Fruit fly (Drosophila melanogaster) whole organism, embryonic: Measurements from ENCODE around the gene Shc.
A peak's percentile ranks its signal among the peaks of the same experiment; 100 is the strongest.

Source experiments
- ATbp ChIP-seq: fragments of 200-800 bp; sonication (Bioruptor generic); optimal IDR thresholded peaks from 2 replicates; lab custom pipeline; 2017; ENCODE audit warnings: missing biosample characterization, mild to moderate bottlenecking, missing genetic modification characterization, missing genetic modification reagents
- Adf1 ChIP-seq: fragments of 200-800 bp; sonication (Bioruptor generic); IDR thresholded peaks from 2 replicates; pipeline ENCODE4 v1.3.6; 2022; ENCODE audit warnings: missing biosample characterization, missing genetic modification characterization
- CG1024 ChIP-seq: fragments of 200-800 bp; sonication (Bioruptor generic); IDR thresholded peaks from 2 replicates; pipeline ENCODE4 v1.3.6; 2022; ENCODE audit warnings: missing biosample characterization, missing genetic modification characterization
- CG10543 ChIP-seq: fragments of 200-800 bp; sonication (Bioruptor generic); optimal IDR thresholded peaks from 3 replicates; lab custom pipeline; 2017; ENCODE audit warnings: missing biosample characterization, mild to moderate bottlenecking, missing genetic modification characterization, moderate library complexity
- CG1647 ChIP-seq: fragments of 200-800 bp; sonication (Bioruptor generic); optimal IDR thresholded peaks from 3 replicates; lab custom pipeline; 2016; ENCODE audit warnings: missing biosample characterization, missing genetic modification characterization
- CG16813 ChIP-seq: fragments of 200-800 bp; sonication (Bioruptor generic); IDR thresholded peaks from 3 replicates; pipeline ENCODE4 v1.3.6; 2022; ENCODE audit warnings: missing biosample characterization, missing genetic modification characterization; ENCODE audit not compliant: partially characterized antibody
- CG17361 ChIP-seq: fragments of 200-800 bp; sonication (Bioruptor generic); IDR thresholded peaks from 3 replicates; pipeline ENCODE4 v1.3.6; 2022; ENCODE audit warnings: missing biosample characterization, missing genetic modification characterization
- CG1792 ChIP-seq: fragments of 200-800 bp; sonication (Bioruptor generic); optimal IDR thresholded peaks from 2 replicates; lab custom pipeline; 2016; ENCODE audit warnings: missing biosample characterization, missing genetic modification characterization
- CG3065 ChIP-seq: fragments of 200-800 bp; sonication (Bioruptor generic); optimal IDR thresholded peaks from 2 replicates; lab custom pipeline; 2016; ENCODE audit warnings: missing biosample characterization, missing genetic modification characterization
- CG3281 ChIP-seq: fragments of 200-800 bp; sonication (Bioruptor generic); optimal IDR thresholded peaks from 3 replicates; lab custom pipeline; 2017; ENCODE audit warnings: missing biosample characterization, mild to moderate bottlenecking, missing genetic modification characterization
- CG34376 ChIP-seq: fragments of 200-800 bp; sonication (Bioruptor generic); optimal IDR thresholded peaks from 2 replicates; lab custom pipeline; 2018; ENCODE audit warnings: missing biosample characterization, mild to moderate bottlenecking, missing genetic modification characterization
- CG4854 ChIP-seq: fragments of 200-800 bp; sonication (Bioruptor generic); optimal IDR thresholded peaks from 2 replicates; lab custom pipeline; 2016; ENCODE audit warnings: missing biosample characterization, missing genetic modification characterization, inconsistent platforms
- CG7372 ChIP-seq: fragments of 200-800 bp; sonication (Bioruptor generic); IDR thresholded peaks from 2 replicates; pipeline ENCODE4 v1.3.6; 2022; ENCODE audit warnings: missing biosample characterization, missing genetic modification characterization
- CG7556 ChIP-seq: fragments of 200-800 bp; sonication (Bioruptor generic); optimal IDR thresholded peaks from 2 replicates; lab custom pipeline; 2017; ENCODE audit warnings: missing biosample characterization, mild to moderate bottlenecking, missing genetic modification characterization
- CG8359 ChIP-seq: fragments of 200-800 bp; sonication (Bioruptor generic); optimal IDR thresholded peaks from 2 replicates; lab custom pipeline; 2017; ENCODE audit warnings: missing biosample characterization, mild to moderate bottlenecking, missing genetic modification characterization, borderline replicate concordance
- CG8765 ChIP-seq: fragments of 200-800 bp; sonication (Bioruptor generic); IDR thresholded peaks from 2 replicates; pipeline ENCODE4 v1.3.6; 2022; ENCODE audit warnings: missing biosample characterization, missing genetic modification characterization
- CHES-1-like ChIP-seq: fragments of 200-800 bp; sonication (Bioruptor generic); optimal IDR thresholded peaks from 2 replicates; lab custom pipeline; 2016; ENCODE audit warnings: missing biosample characterization, missing genetic modification characterization
- Dfd ChIP-seq, 2 experiments: fragments of >200 bp; optimal IDR thresholded peaks; 2 replicates each; lab custom pipeline; 2017; ENCODE audit warnings: missing biosample characterization in 2 of 2, missing genetic modification characterization in 2 of 2
- Dp ChIP-seq: fragments of 200-800 bp; sonication (Bioruptor generic); optimal IDR thresholded peaks from 2 replicates; lab custom pipeline; 2018; ENCODE audit warnings: missing biosample characterization, mild to moderate bottlenecking, missing genetic modification characterization, moderate library complexity
- HLH3B ChIP-seq: fragments of 200-800 bp; sonication (Bioruptor generic); IDR thresholded peaks from 2 replicates; pipeline ENCODE4 v1.3.6; 2022; ENCODE audit warnings: missing biosample characterization, missing genetic modification characterization
- Hand ChIP-seq: fragments of 200-800 bp; sonication (Bioruptor generic); optimal IDR thresholded peaks from 2 replicates; lab custom pipeline; 2017; ENCODE audit warnings: mild to moderate bottlenecking, missing biosample characterization, missing genetic modification reagents, missing genetic modification characterization
- HmgZ ChIP-seq: fragments of 200-800 bp; sonication (Bioruptor generic); optimal IDR thresholded peaks from 2 replicates; lab custom pipeline; 2018; ENCODE audit warnings: missing biosample characterization, mild to moderate bottlenecking, missing genetic modification characterization
- Hsf ChIP-seq: fragments of 200-800 bp; sonication (Bioruptor generic); optimal IDR thresholded peaks from 3 replicates; lab custom pipeline; 2016; ENCODE audit warnings: missing biosample characterization, missing genetic modification characterization
- Mes4 ChIP-seq: fragments of 200-800 bp; sonication (Bioruptor generic); optimal IDR thresholded peaks from 2 replicates; lab custom pipeline; 2016; ENCODE audit warnings: missing biosample characterization, missing genetic modification characterization
- NC2β ChIP-seq: fragments of 200-800 bp; sonication (Bioruptor generic); optimal IDR thresholded peaks from 2 replicates; lab custom pipeline; 2016; ENCODE audit warnings: missing biosample characterization, missing genetic modification characterization
- Vsx1 ChIP-seq: fragments of 200-800 bp; sonication (Bioruptor generic); optimal IDR thresholded peaks from 2 replicates; lab custom pipeline; 2017; ENCODE audit warnings: missing biosample characterization, mild to moderate bottlenecking, missing genetic modification characterization, missing genetic modification reagents
- ap ChIP-seq: fragments of 200-800 bp; sonication (Bioruptor generic); IDR thresholded peaks from 2 replicates; pipeline ENCODE4 v1.3.6; 2022; ENCODE audit warnings: missing biosample characterization, missing genetic modification characterization
- bcd ChIP-seq: fragments of 200-800 bp; sonication (Bioruptor generic); optimal IDR thresholded peaks from 2 replicates; lab custom pipeline; 2017; ENCODE audit warnings: missing biosample characterization, mild to moderate bottlenecking, missing genetic modification characterization
- chn ChIP-seq: fragments of 200-800 bp; sonication (Bioruptor generic); optimal IDR thresholded peaks from 2 replicates; lab custom pipeline; 2016; ENCODE audit warnings: missing biosample characterization, missing genetic modification characterization
- en ChIP-seq: fragments of 200-800 bp; sonication (Bioruptor generic); optimal IDR thresholded peaks from 2 replicates; lab custom pipeline; 2016; ENCODE audit warnings: missing biosample characterization, missing genetic modification characterization
- eve ChIP-seq, 2 experiments: fragments of >200 bp; optimal IDR thresholded peaks; 2 replicates each; lab custom pipeline; 2017; ENCODE audit warnings: missing biosample characterization in 2 of 2, missing genetic modification characterization in 2 of 2
- ewg ChIP-seq: fragments of 200-800 bp; sonication (Bioruptor generic); optimal IDR thresholded peaks from 3 replicates; lab custom pipeline; 2017; ENCODE audit warnings: mild to moderate bottlenecking, missing biosample characterization, missing genetic modification reagents, missing genetic modification characterization
- eyg ChIP-seq: fragments of 200-800 bp; sonication (Bioruptor generic); optimal IDR thresholded peaks from 3 replicates; lab custom pipeline; 2016; ENCODE audit warnings: missing biosample characterization, missing genetic modification characterization
- fru ChIP-seq: fragments of >200 bp; optimal IDR thresholded peaks from 2 replicates; lab custom pipeline; 2017
- gce ChIP-seq: fragments of 200-800 bp; sonication (Bioruptor generic); IDR thresholded peaks from 3 replicates; pipeline ENCODE4 v1.3.6; 2022; ENCODE audit warnings: missing biosample characterization, missing genetic modification characterization
- gcm ChIP-seq: fragments of 200-800 bp; sonication (Bioruptor generic); optimal IDR thresholded peaks from 2 replicates; lab custom pipeline; 2019; ENCODE audit warnings: missing biosample characterization, mild to moderate bottlenecking, missing genetic modification characterization, moderate library complexity
- grau ChIP-seq: fragments of 200-800 bp; optimal IDR thresholded peaks from 3 replicates; lab custom pipeline; 2019; ENCODE audit warnings: missing biosample characterization, mild to moderate bottlenecking, missing genetic modification characterization, moderate library complexity
- grn ChIP-seq: fragments of 200-800 bp; sonication (Bioruptor generic); optimal IDR thresholded peaks from 3 replicates; lab custom pipeline; 2017; ENCODE audit warnings: missing biosample characterization, missing genetic modification characterization
- gro ChIP-seq: fragments of 200-800 bp; sonication (Bioruptor generic); optimal IDR thresholded peaks from 2 replicates; lab custom pipeline; 2016; ENCODE audit warnings: missing biosample characterization, missing genetic modification characterization
- ken ChIP-seq: fragments of 200-800 bp; sonication (Bioruptor generic); IDR thresholded peaks from 3 replicates; pipeline ENCODE4 v1.3.6; 2022; ENCODE audit warnings: missing biosample characterization, missing genetic modification characterization
- mam ChIP-seq: fragments of 200-800 bp; sonication (Bioruptor generic); optimal IDR thresholded peaks from 3 replicates; lab custom pipeline; 2016; ENCODE audit warnings: missing biosample characterization, missing genetic modification characterization
- mld ChIP-seq: fragments of 200-800 bp; sonication (Bioruptor generic); IDR thresholded peaks from 3 replicates; pipeline ENCODE4 v1.3.6; 2022; ENCODE audit warnings: missing biosample characterization, missing genetic modification characterization; ENCODE audit not compliant: partially characterized antibody
- nerfin-2 ChIP-seq: fragments of 200-800 bp; sonication (Bioruptor generic); IDR thresholded peaks from 2 replicates; pipeline ENCODE4 v1.3.6; 2022; ENCODE audit warnings: missing biosample characterization, missing genetic modification characterization; ENCODE audit not compliant: partially characterized antibody
- nmo ChIP-seq: fragments of 200-800 bp; sonication (Bioruptor generic); optimal IDR thresholded peaks from 2 replicates; lab custom pipeline; 2018; ENCODE audit warnings: missing biosample characterization, mild to moderate bottlenecking, missing genetic modification characterization, moderate library complexity
- org-1 ChIP-seq: fragments of 200-800 bp; sonication (Bioruptor generic); optimal IDR thresholded peaks from 2 replicates; lab custom pipeline; 2017; ENCODE audit warnings: missing biosample characterization, missing genetic modification characterization
- peb ChIP-seq: fragments of 200-800 bp; sonication (Bioruptor generic); IDR thresholded peaks from 2 replicates; pipeline ENCODE4 v1.3.6; 2022; ENCODE audit warnings: missing biosample characterization, missing genetic modification characterization
- ro ChIP-seq: fragments of 200-800 bp; sonication (Bioruptor generic); IDR thresholded peaks from 2 replicates; pipeline ENCODE4 v1.3.6; 2022; ENCODE audit warnings: missing biosample characterization, missing genetic modification characterization
- salm ChIP-seq: fragments of 200-800 bp; sonication (Bioruptor generic); optimal IDR thresholded peaks from 2 replicates; lab custom pipeline; 2018; ENCODE audit warnings: missing biosample characterization, mild to moderate bottlenecking, missing genetic modification characterization
- sd ChIP-seq: fragments of 200-800 bp; sonication (Bioruptor generic); optimal IDR thresholded peaks from 3 replicates; lab custom pipeline; 2018; ENCODE audit warnings: missing biosample characterization, mild to moderate bottlenecking, missing genetic modification characterization, moderate library complexity
- sna ChIP-seq: fragments of 200-800 bp; sonication (Bioruptor generic); IDR thresholded peaks from 2 replicates; pipeline ENCODE4 v1.3.6; 2022; ENCODE audit warnings: missing biosample characterization, missing genetic modification characterization; ENCODE audit not compliant: partially characterized antibody
- so ChIP-seq: fragments of 200-800 bp; sonication (Bioruptor generic); IDR thresholded peaks from 3 replicates; pipeline ENCODE4 v1.3.6; 2022; ENCODE audit warnings: missing biosample characterization, missing genetic modification characterization

Gene Shc

dm6 chr3L:9451522-9452118, 24.8 kb downstream of the Shc start, which contains the start of the genes CG3448 and ghi (continued):
- TF ChIP-seq peb (0 out of 2 replicates have a peak, but pooled peaks have one; percentile 40), mam (GFP tag; lab: Kevin White, UChicago) (peak; percentile 59), eve (GFP tag; optimal IDR thresholded peaks at IDR 0.05; lab: Kevin White, UChicago) (no peak), CG3281 (peak; percentile 68), salm (tag; lab: Kevin White, UChicago) (peak; percentile 9), sd (no peak), ap (GFP tag; lab: Robert Waterston, UW) (no peak), Mes4 (GFP tag; lab: Kevin White, UChicago) (no peak), Dfd (GFP tag; optimal IDR thresholded peaks at IDR 0.05; lab: Kevin White, UChicago) (no peak), en (GFP tag; lab: Kevin White, UChicago) (no peak), so (no peak), bcd (GFP tag; lab: Kevin White, UChicago) (peak; percentile 56), grn (GFP tag; lab: Kevin White, UChicago) (peak; percentile 1), CG8765 (GFP tag; lab: Robert Waterston, UW) (no peak), ro (GFP tag; lab: Robert Waterston, UW) (no peak), nerfin-2 (peak; percentile 79), CG7372 (GFP tag; lab: Robert Waterston, UW) (peak; percentile 68), ewg (GFP tag; lab: Kevin White, UChicago) (peak; percentile 28), CG1792 (GFP tag; lab: Kevin White, UChicago) (no peak), CG1024 (GFP tag; lab: Robert Waterston, UW) (no peak), sna (GFP tag; lab: Robert Waterston, UW) (peak; percentile 90), CHES-1-like (peak; percentile 28), CG4854 (GFP tag; lab: Kevin White, UChicago) (peak; percentile 0), gcm (GFP tag; lab: Kevin White, UChicago) (peak; percentile 62), eyg (GFP tag; lab: Kevin White, UChicago) (no peak), CG34376 (GFP tag; lab: Kevin White, UChicago) (peak; percentile 61), Vsx1 (peak; percentile 87), CG7556 (GFP tag; lab: Kevin White, UChicago) (peak; percentile 62), HmgZ (tag; lab: Kevin White, UChicago) (peak; percentile 74), CG8359 (GFP tag; lab: Kevin White, UChicago) (no peak), nmo (GFP tag; lab: Kevin White, UChicago) (peak; percentile 55), Adf1 (GFP tag; lab: Robert Waterston, UW) (no peak), org-1 (GFP tag; lab: Kevin White, UChicago) (no peak), Hsf (GFP tag; lab: Kevin White, UChicago) (peak; percentile 35), gro (peak; percentile 41), HLH3B (no peak), grau (tag; lab: Kevin White, UChicago) (peak; percentile 53), Hand (GFP tag; lab: Kevin White, UChicago) (no peak), ATbp (no peak), CG1647 (GFP tag; lab: Kevin White, UChicago) (no peak), CG16813 (peak; percentile 72), CG17361 (GFP tag; lab: Robert Waterston, UW) (peak; percentile 73), chn (GFP tag; lab: Kevin White, UChicago) (peak; percentile 24), ken (GFP tag; lab: Robert Waterston, UW) (no peak), fru (lab: Kevin White, UChicago) (no peak), NC2β (GFP tag; lab: Kevin White, UChicago) (no peak), gce (GFP tag; lab: Robert Waterston, UW) (no peak), CG10543 (peak; percentile 53), mld (GFP tag; lab: Robert Waterston, UW) (no peak), CG3065 (GFP tag; lab: Kevin White, UChicago) (no peak), Dp (GFP tag; lab: Kevin White, UChicago) (peak; percentile 61)
